Worm (Caenorhabditis elegans): ENCODE results near the gene F42F12.14.

DNA sequence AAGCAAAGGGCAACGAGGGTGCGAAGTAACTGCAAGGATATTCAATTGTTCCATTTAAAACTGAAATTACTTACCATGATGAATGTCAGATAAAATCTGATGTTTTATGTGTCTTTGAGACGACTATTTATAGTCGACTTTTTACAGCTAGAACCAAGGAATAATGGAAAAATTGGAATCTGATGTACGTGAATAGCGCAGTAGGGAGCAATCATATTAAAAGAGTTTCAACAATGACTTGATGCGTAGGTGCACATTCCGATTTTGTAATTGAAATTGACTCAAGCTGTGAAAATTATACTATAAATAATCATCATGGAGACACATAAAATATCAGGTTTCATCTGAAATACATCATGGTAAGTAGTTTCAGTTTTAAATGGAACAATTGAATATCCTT lies 5.2 kb upstream of the F42F12.14 start, which contains the start of the genes nspc-9 and nspc-10:
- TF ChIP-seq pha-4 (tag; optimal IDR thresholded peaks at IDR 0.05) (no peak), fkh-10 (GFP tag; optimal IDR thresholded peaks at IDR 0.05) (no peak), ttx-3 (tag; optimal IDR thresholded peaks at IDR 0.05) (no peak), K02D7.2 (tag; optimal IDR thresholded peaks at IDR 0.05) (no peak), ztf-16 (tag; optimal IDR thresholded peaks at IDR 0.05) (no peak), unc-86 (tag; optimal IDR thresholded peaks at IDR 0.05) (no peak), K09A11.1 (tag; optimal IDR thresholded peaks at IDR 0.05; ENCODE audit: insufficient read depth) (no peak), nhr-11 (tag; optimal IDR thresholded peaks at IDR 0.05) (no peak)

Data from whole organism, late embryonic.